Fruit fly (Drosophila melanogaster) whole organism, pupa: ENCODE results near the gene elg1.

Source experiments
- CG10348 ChIP-seq: fragments of 200-800 bp; sonication (Bioruptor generic); IDR thresholded peaks from 2 replicates; pipeline ENCODE4 v1.3.6; 2022; ENCODE audit warnings: missing biosample characterization, missing genetic modification characterization
- CG12605 ChIP-seq: fragments of 200-800 bp; sonication (Bioruptor generic); IDR thresholded peaks from 2 replicates; pipeline ENCODE4 v1.3.6; 2022; ENCODE audit warnings: missing biosample characterization, missing genetic modification characterization
- CG13204 ChIP-seq: fragments of 200-800 bp; sonication (Bioruptor generic); optimal IDR thresholded peaks from 2 replicates; lab custom pipeline; 2018; ENCODE audit warnings: missing biosample characterization, mild to moderate bottlenecking, missing genetic modification characterization, moderate library complexity
- CG15710 ChIP-seq: fragments of 200-800 bp; sonication (Bioruptor generic); optimal IDR thresholded peaks from 2 replicates; lab custom pipeline; 2018; ENCODE audit warnings: missing biosample characterization, mild to moderate bottlenecking, missing genetic modification characterization, moderate library complexity
- CG17806 ChIP-seq: fragments of 200-800 bp; sonication (Bioruptor generic); optimal IDR thresholded peaks from 2 replicates; lab custom pipeline; 2018; ENCODE audit warnings: missing biosample characterization, mild to moderate bottlenecking, missing genetic modification characterization, moderate library complexity
- CG32121 ChIP-seq: fragments of 200-800 bp; sonication (Bioruptor generic); IDR thresholded peaks from 2 replicates; pipeline ENCODE4 v1.3.6; 2022; ENCODE audit warnings: missing biosample characterization, missing genetic modification characterization
- CG34367 ChIP-seq: fragments of 200-800 bp; sonication (Bioruptor generic); optimal IDR thresholded peaks from 2 replicates; lab custom pipeline; 2018; ENCODE audit warnings: missing biosample characterization, mild to moderate bottlenecking, missing genetic modification characterization
- CG4496 ChIP-seq: fragments of 200-800 bp; sonication (Bioruptor generic); IDR thresholded peaks from 3 replicates; pipeline ENCODE4 v1.3.6; 2022; ENCODE audit warnings: missing biosample characterization, missing genetic modification characterization
- CG8159 ChIP-seq: fragments of 200-800 bp; sonication (Bioruptor generic); optimal IDR thresholded peaks from 3 replicates; lab custom pipeline; 2018; ENCODE audit warnings: missing biosample characterization, mild to moderate bottlenecking, missing genetic modification characterization, moderate library complexity
- CG9948 ChIP-seq: fragments of 200-800 bp; sonication (Bioruptor generic); optimal IDR thresholded peaks from 2 replicates; lab custom pipeline; 2018; ENCODE audit warnings: missing biosample characterization, mild to moderate bottlenecking, missing genetic modification characterization, moderate library complexity
- EcR ChIP-seq: fragments of 200-800 bp; sonication (Bioruptor generic); optimal IDR thresholded peaks from 3 replicates; lab custom pipeline; 2019; ENCODE audit warnings: missing biosample characterization, missing genetic modification characterization, mild to moderate bottlenecking, moderate library complexity, missing genetic modification reagents
- Ets98B ChIP-seq: fragments of 200-800 bp; sonication (Bioruptor generic); IDR thresholded peaks from 2 replicates; pipeline ENCODE4 v1.3.6; 2022; ENCODE audit warnings: missing biosample characterization, missing genetic modification characterization
- gl ChIP-seq: fragments of 200-800 bp; sonication (Bioruptor generic); optimal IDR thresholded peaks from 2 replicates; lab custom pipeline; 2018; ENCODE audit warnings: missing biosample characterization, mild to moderate bottlenecking, missing genetic modification characterization
- rn ChIP-seq: fragments of 200-800 bp; sonication (Bioruptor generic); IDR thresholded peaks from 2 replicates; pipeline ENCODE4 v1.3.6; 2022; ENCODE audit warnings: missing biosample characterization, missing genetic modification characterization

dm6 chr3L:16083693-16084092 is 48.1 kb upstream of the elg1 start, which contains the start of gene CG13075:
- TF ChIP-seq CG12605 (no peak), gl (tag; lab: Kevin White, UChicago) (no peak), rn (GFP tag; lab: Robert Waterston, UW) (no peak), CG9948 (tag; lab: Kevin White, UChicago) (no peak), CG10348 (GFP tag; lab: Robert Waterston, UW) (no peak), CG34367 (tag; lab: Kevin White, UChicago) (no peak), CG8159 (no peak), Ets98B (no peak), CG4496 (GFP tag; lab: Robert Waterston, UW) (no peak), EcR (GFP tag; lab: Kevin White, UChicago) (no peak), CG32121 (no peak), CG13204 (GFP tag; lab: Kevin White, UChicago) (no peak), CG17806 (no peak), CG15710 (tag; lab: Kevin White, UChicago) (no peak)
